Fruit fly (Drosophila melanogaster) S2 (cell line): ENCODE results near the gene CG13842.

ENCODE experiments used
- CG8478 ChIP-seq: fragments of >200 bp; optimal IDR thresholded peaks from 2 replicates; lab custom pipeline; 2018
- CTCF ChIP-seq, 2 experiments: fragments of >200 bp; optimal IDR thresholded peaks; 2 replicates each; lab custom pipeline; 2018

DNA sequence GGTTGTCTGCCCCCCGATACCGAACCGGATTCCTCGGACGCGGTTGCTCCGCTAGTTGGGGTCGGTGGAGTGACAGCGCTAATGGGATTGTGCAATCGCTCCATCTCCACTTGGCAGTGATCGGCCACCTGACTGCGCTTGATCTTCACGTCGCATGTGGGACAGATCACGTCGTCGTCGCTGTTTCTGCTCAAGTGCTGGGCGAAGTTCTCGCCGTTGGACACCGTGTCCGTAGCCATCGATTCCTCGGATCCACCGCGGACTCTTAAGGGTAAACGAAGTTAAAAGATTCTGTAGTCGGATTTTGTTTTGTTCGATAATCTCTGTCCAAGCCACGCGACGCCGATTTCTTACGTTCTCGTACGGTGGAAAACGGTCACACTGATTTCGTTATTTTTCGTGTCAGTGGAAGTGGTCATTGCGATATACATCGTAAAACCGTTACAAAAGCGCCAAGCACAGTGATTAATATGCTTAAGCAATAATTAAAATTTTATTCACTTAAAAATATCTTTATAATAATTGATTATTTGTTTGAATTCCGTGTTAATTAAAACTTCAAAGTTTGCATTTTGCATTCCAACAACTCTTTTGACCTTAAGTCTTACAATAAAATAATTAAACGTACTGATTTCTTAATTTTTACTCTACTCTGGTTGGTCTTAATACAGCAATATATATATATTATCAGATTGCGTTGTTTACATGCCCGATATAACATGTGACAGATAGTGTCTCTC, 19.1 kb upstream of the CG13842 start, which contains the start of gene RNF220:
- TF ChIP-seq CTCF (optimal IDR thresholded peaks at IDR 0.05; lab: Kevin White, UChicago) (peak; percentile 2 to 34), CG8478 (no peak)
